Fruit fly (Drosophila melanogaster) ovary, adult (tissue): Measurements from ENCODE around the gene CG14286.

Source experiments
- CG17801 ChIP-seq: fragments of 200-800 bp; optimal IDR thresholded peaks from 2 replicates; lab custom pipeline; 2019; ENCODE audit warnings: missing biosample characterization, mild to moderate bottlenecking, missing genetic modification characterization, moderate library complexity; ENCODE audit not compliant: partially characterized antibody

CG14286 gene

DNA sequence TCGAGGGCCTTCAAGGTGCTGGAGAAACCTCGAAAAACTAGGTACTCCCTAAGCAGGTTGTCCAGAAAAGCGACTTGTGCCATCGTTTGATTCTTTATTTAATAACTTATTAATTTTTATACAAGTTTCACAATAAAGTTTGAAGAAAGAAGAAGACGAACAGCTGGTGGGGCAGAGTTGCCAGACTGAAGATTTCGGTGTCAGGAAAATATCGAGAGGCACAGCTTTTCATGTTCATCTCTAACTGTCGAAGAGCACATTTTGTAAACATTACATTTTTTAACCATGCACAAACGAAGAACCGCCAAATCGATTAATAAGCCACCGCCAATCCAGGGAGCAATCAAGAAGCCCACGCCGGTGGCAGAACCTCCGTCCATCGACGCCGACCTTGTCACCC is at the start of gene CG14286, which contains the start of gene CG6005:
Gene CG14286 (plus strand): TSS at position 231 of the 400 bp plus-strand sequence.
Gene CG6005 (minus strand): TSS at position 169 of the 400 bp plus-strand sequence.
- TF ChIP-seq CG17801 (GFP tag; lab: Kevin White, UChicago), result no peak

DNA sequence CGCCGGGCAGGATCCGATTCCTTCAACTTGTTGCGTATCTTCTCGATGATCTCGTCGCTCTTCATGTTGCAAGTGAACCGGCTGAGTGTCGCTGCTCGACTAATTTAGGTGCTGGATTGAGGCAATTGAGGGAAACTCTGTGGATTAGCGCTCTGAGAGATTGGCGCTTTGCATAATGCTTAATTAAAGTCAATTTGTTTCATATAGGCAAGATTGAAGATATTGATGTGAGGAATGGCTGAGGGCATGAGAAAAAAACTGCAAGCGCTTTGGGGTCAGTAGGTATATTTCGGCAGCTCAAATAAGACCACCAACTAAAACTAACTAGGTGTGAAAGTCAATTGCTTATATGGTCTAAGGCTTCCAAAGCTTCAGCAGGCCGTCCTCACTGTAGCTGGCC is 45.2 kb upstream of the CG14286 start, which contains the start of gene euc:
Gene euc (minus strand): TSS at position 101 of the 400 bp plus-strand sequence.
- TF ChIP-seq CG17801 (GFP tag; lab: Kevin White, UChicago), result no peak

DNA sequence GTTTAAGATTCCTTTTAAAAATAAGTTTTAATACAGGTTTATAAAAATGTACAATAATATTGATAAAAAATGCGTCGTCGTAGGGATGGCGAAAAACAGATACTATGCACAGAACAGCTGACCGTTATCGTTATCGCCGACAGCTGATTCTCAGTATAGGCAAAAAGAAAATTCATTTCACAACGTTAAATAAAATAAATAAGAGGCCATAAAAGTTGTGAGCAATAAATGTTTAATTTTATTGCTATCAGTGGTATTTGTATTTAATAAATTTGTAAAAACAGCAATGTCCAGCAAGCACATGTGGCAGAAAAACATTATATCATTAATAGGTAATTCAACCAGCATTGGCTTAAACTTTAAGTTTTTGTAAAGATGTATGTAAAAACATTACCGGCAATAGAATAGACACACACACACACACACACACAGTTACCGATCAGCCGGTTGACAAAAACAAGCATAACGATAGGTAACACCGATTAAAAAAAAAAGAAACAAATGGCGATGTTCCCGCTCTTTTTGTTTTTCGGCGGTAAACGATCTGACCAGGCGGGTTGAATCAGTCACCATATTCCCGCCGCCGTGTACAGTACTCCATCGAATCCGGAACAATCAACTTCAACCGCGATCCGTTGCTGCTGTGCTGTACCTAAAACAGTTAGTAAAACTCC is 42.9 kb upstream of the CG14286 start, which contains the start of the genes dnk and Smu1:
Gene dnk (plus strand): TSS at position 133 of the 674 bp plus-strand sequence.
Gene Smu1 (minus strand): TSS at position 462 of the 674 bp plus-strand sequence.
- peak; percentile 59 for TF ChIP-seq CG17801 (GFP tag; lab: Kevin White, UChicago)

DNA sequence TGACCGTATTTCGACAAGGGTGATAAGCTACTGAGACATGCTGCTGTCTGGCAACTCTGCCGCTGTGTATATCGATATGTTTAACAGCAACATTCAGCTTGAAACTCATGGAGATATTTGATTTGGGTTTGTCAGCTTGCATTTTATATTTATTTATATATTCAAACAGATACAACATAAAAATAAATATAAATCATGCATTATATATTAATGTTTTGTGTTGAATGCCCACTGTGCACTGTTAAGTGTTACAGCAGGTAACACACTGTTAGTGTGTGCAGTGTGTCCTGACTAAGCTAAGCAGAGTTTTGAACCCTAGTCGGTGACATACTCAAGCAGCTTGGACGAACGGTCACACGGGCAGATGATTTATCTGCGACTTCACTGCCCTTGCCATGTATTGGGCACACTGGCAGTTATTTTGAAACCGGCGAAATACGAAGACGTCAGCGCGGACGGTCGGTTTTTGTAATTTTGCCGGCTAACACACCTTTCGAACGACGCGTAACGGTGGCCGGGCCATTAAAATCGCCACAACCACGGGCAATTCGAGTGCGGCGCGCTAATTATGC is 40.2 kb upstream of the CG14286 start, which contains the start of the genes snRNP-U1-C and gukh:
Gene snRNP-U1-C (minus strand): TSS at position 37 of the 572 bp plus-strand sequence.
Gene gukh (plus strand): TSS at position 412 of the 572 bp plus-strand sequence.
- peak; percentile 83 for TF ChIP-seq CG17801 (GFP tag; lab: Kevin White, UChicago)

DNA sequence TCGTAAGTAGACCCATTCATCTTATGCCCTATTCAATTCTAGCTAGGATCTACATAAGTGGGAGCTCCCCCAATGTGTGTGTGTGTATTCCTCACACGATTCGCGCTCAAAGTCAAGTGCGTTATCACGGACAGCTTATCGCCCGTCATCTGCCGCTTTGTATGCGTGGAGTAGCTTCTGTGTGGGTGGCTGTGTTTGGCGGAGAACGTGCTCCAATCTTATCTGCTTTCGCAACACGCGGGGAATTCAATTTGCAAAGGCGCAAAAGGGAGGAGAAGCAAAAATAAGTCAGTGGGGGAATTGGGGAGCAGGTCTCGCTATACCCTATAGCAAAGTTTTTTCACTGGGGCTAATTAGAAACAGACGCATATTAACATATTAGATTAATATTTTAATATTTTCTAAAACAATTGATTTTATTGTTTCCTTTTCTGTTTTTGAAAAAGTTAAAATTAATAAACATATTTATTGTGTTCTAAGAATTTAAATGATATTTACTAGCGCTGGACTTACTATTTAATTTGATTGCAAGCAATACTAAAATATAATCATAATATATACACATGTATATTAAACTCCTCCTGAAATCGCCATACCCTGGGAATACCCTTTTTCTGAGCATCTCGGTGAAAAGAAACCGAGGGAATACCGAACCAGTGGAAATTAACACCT is 38.6 kb upstream of the CG14286 start:
- TF ChIP-seq CG17801 (GFP tag; lab: Kevin White, UChicago), result peak; percentile 81

DNA sequence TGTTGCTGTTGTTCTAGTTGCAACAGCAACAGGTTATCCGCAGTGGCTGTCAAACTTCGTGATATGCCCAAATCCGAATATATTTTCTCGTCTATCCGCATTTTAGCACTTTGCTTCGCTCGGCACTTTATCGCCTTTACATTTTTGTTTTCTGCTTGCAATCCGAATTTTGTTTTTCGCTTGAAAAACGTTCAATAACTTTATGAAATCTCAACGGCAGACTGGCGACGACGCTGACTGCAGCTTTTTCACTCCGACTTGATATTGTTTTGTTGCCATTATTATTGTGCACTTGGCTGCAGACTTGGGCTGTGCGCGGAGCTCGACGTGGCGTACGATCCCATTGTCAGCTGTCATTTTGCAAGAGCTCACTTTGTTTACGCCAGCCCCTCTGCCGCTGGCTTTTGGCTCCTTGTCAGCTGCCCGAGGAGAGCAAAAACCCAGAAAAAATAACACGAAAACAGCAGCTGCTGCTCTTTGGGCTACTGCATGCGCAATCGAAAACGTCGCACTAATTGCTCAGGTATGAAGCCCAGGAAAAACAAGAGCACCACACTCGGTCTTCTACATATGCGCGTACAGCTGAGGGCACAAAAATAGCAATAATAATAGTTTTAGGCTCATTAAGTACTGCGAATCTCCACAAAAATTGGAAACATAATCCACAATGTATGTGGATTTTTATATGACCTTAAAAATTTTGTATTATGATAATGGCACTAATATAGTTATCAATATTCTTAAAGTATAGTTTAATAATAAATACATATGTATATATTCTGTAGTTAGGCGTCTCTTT is 37.6 kb upstream of the CG14286 start:
- no peak for TF ChIP-seq CG17801 (GFP tag; lab: Kevin White, UChicago)

DNA sequence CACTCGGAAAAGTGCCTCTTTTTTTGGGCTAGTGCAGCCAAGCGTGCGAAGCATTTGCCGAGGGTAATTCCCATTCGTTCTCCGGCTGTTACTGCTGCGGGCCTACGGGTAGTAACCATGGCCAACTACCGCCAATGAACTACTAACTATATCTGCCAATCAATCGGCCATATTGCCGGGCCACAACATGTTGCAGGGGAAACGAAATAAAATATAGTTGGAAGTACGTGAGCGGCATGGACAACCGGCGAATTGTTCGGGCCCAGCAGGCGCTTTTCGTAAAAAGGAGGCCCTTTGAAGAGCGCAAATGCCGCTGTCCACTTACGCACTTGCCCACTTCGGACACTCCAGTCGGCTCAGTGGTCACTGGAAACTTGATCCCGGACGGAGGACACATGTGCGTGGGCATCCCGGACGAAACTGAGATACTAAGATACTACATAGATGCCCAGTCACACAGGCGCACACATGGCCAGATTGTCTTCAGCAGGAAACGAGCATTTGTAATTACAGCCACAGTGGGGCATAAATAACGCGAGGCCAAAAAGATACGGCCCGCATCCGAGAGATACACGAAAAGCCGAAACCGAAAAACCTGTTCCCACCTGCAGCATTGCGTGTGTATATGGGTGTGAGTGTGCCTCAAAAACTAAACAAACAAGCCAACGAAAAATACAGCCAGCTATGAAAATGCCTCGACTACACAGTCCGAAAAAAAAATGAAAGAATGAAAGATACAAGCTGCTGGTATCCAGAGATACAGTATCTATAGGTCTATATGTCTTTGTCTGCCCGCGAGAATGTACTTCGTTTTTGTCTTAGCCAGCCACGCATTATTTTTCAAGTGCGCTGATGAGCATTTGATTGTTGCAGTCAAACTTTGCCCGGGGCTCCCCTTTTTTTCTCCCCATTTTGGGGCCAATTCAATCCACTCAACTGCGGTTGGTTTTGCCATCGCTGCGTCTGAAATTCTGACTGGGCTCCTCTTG is 36.2 kb upstream of the CG14286 start:
- no peak for TF ChIP-seq CG17801 (GFP tag; lab: Kevin White, UChicago)

DNA sequence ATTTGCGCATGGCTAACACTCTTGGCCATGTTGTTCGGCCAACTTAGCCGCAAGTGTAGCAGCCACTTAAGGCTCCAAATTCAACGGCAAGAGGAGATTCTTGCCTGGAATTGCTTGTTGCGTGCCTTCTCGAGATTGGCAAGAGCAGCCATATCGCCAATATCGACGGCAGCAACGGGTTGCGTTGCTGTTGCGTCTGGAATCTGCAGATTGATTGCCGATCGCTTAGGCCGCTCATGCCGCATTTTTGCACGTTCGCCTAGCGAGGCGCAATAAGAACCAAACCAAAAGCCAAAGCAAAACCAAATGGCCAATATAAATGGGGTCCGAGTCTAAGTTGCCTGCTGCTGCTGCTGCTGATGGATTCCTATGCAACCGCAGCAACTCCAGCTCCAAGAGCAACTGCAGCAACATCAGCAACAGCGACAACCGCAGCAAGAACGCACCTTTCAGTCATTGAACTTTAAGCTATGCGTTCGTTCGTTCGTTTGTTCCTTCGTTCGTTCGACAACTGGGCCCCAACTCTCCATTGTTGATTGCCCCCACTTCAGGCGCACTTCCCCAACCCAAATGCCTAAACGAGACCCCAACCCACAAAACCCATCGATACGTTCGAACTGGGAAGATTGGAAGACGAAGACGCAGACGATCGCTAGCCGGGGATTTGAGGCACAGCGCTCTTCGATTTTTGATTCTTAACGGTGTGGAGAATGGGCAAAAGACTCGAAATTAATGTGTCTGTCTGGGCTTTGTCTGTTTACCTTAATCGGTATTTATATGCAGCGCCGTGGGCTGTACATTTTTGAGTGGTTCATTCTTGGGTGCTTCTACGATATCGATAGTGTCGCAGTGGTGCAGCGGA is 34.7 kb upstream of the CG14286 start:
- TF ChIP-seq CG17801 (GFP tag; lab: Kevin White, UChicago), result no peak

DNA sequence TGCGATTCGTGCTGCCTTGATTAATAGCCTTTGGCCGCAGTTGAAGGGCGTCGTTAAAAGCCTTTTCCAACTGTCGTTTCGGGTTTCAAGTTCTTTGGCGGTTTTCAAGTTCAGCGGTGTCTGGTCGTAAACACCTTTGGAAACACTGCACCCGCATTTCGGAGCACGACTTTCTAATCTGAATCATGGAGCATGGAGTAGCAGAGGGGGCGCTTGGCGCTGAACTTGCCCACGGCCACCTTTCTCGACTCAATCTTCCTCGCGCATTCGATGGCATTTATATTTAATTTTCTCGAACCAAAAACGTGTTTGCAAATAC is 34.1 kb upstream of the CG14286 start:
- no peak for TF ChIP-seq CG17801 (GFP tag; lab: Kevin White, UChicago)

DNA sequence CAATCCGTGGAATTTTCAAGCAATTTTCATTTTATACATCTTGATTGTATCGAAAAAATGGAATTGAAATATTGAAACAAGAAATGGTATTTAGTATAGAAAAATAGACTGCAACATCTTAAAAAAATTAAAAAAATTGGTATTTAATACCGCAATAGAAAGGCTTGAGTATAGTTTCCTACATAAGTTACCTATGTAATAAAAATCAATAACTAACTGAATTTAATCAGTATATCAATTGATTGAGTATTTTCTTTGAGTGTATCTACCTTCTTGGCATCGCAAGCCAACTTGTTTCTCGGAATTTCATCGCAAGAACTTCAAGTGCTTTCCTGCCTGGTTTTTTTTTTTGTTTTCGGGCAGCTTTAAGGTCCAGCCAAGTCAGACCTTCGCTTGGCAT is 33.4 kb upstream of the CG14286 start:
- no peak for TF ChIP-seq CG17801 (GFP tag; lab: Kevin White, UChicago)

DNA sequence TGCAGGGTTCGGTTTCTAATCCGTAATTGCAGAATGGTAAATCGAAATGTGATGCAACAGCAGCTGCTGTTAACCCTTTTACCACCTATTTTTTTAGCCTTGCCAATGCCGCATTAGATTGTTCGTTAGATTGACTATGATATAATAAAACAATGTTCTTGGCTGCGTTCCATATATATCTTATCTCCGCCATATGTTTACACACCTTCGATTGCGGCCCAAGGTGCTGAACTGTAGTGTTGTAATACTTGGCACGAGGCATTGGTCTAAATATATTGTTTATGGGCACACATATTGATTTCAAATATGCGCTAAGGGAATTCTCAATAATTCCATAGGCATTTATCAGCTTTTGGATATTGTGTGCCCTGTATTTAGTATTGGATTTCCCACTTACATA is 32.2 kb upstream of the CG14286 start:
- no peak for TF ChIP-seq CG17801 (GFP tag; lab: Kevin White, UChicago)

DNA sequence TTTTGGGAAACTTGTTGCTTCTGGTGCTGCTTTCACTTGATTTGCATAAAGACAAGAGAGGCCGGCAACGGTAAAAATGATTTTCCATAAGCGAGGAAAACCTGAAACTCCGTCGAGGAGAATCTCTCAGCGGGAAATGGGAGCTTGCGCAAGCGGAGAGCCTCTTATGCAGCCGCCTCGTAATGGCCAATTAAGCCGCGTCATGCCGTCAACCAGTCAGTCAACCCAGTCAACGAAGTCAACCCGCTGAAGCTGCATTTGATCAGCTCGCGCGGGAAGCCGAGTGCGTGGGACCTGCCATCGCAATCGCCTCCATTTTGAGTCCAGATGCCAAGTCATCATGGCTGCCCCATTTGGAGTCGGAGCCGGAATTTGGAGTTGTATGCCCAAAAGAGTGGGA is 30.7 kb upstream of the CG14286 start:
- no peak for TF ChIP-seq CG17801 (GFP tag; lab: Kevin White, UChicago)
